Fruit fly (Drosophila melanogaster) whole organism, adult: ENCODE measurements around the gene GABPI.

Source experiments
- CG11617 ChIP-seq: fragments of 200-800 bp; sonication (Bioruptor generic); optimal IDR thresholded peaks from 2 replicates; lab custom pipeline; 2017; ENCODE audit warnings: mild to moderate bottlenecking, missing biosample characterization, missing genetic modification reagents, missing genetic modification characterization
- CG12768 ChIP-seq: fragments of 200-800 bp; sonication (Bioruptor generic); optimal IDR thresholded peaks from 2 replicates; lab custom pipeline; 2017; ENCODE audit warnings: missing biosample characterization, missing genetic modification characterization, mild to moderate bottlenecking, moderate library complexity, missing genetic modification reagents
- CG14711 ChIP-seq: fragments of 200-800 bp; sonication (Bioruptor generic); optimal IDR thresholded peaks from 2 replicates; lab custom pipeline; 2018; ENCODE audit warnings: missing biosample characterization, mild to moderate bottlenecking, missing genetic modification characterization, moderate library complexity
- CG1620 ChIP-seq: fragments of 200-800 bp; sonication (Bioruptor generic); optimal IDR thresholded peaks from 2 replicates; lab custom pipeline; 2016; ENCODE audit warnings: missing biosample characterization, missing genetic modification characterization
- CG5204 ChIP-seq: fragments of 200-800 bp; sonication (Bioruptor generic); optimal IDR thresholded peaks from 2 replicates; lab custom pipeline; 2016; ENCODE audit warnings: missing biosample characterization, missing genetic modification characterization
- CG7045 ChIP-seq: fragments of 200-800 bp; sonication (Bioruptor generic); optimal IDR thresholded peaks from 2 replicates; lab custom pipeline; 2017; ENCODE audit warnings: missing biosample characterization, mild to moderate bottlenecking, missing genetic modification characterization
- CG7101 ChIP-seq: fragments of 200-800 bp; sonication (Bioruptor generic); optimal IDR thresholded peaks from 2 replicates; lab custom pipeline; 2018; ENCODE audit warnings: missing biosample characterization, mild to moderate bottlenecking, missing genetic modification characterization, moderate library complexity
- Clk ChIP-seq: fragments of 200-800 bp; sonication (Bioruptor generic); optimal IDR thresholded peaks from 2 replicates; lab custom pipeline; 2017; ENCODE audit warnings: missing biosample characterization, missing genetic modification characterization
- Crg-1 ChIP-seq: fragments of 200-800 bp; sonication (Bioruptor generic); optimal IDR thresholded peaks from 2 replicates; lab custom pipeline; 2016; ENCODE audit warnings: missing biosample characterization, missing genetic modification characterization
- Hr96 ChIP-seq: fragments of 200-800 bp; sonication (Bioruptor generic); optimal IDR thresholded peaks from 2 replicates; lab custom pipeline; 2016; ENCODE audit warnings: missing biosample characterization, missing genetic modification characterization
- Mnt ChIP-seq: fragments of 200-800 bp; sonication (Bioruptor generic); optimal IDR thresholded peaks from 2 replicates; lab custom pipeline; 2016; ENCODE audit warnings: missing biosample characterization, mild to moderate bottlenecking, missing genetic modification characterization
- bab1 ChIP-seq: fragments of 200-800 bp; sonication (Bioruptor generic); optimal IDR thresholded peaks from 3 replicates; lab custom pipeline; 2019; ENCODE audit warnings: missing biosample characterization, mild to moderate bottlenecking, missing genetic modification characterization, moderate library complexity
- cic ChIP-seq: fragments of 200-800 bp; sonication (Bioruptor generic); optimal IDR thresholded peaks from 2 replicates; lab custom pipeline; 2017; ENCODE audit warnings: missing biosample characterization, mild to moderate bottlenecking, missing genetic modification characterization, moderate library complexity
- cnc ChIP-seq, 2 experiments: fragments of >200 bp; optimal IDR thresholded peaks; 2 replicates each; lab custom pipeline; 2017
- kay ChIP-seq: fragments of 200-800 bp; sonication (Bioruptor generic); peaks from one replicate; lab custom pipeline; 2016; ENCODE audit warnings: missing biosample characterization, missing genetic modification characterization, borderline replicate concordance
- ovo ChIP-seq: fragments of 200-800 bp; sonication (Bioruptor generic); optimal IDR thresholded peaks from 2 replicates; lab custom pipeline; 2016; ENCODE audit warnings: missing biosample characterization, missing genetic modification characterization
- pad ChIP-seq: fragments of 200-800 bp; sonication (Bioruptor generic); optimal IDR thresholded peaks from 3 replicates; lab custom pipeline; 2017; ENCODE audit warnings: missing biosample characterization, missing genetic modification characterization, mild to moderate bottlenecking, moderate library complexity, missing genetic modification reagents
- tj ChIP-seq: fragments of 200-800 bp; sonication (Bioruptor generic); optimal IDR thresholded peaks from 3 replicates; lab custom pipeline; 2017; ENCODE audit warnings: missing biosample characterization, mild to moderate bottlenecking, missing genetic modification characterization, moderate library complexity
- toe ChIP-seq: fragments of 200-800 bp; sonication (Bioruptor generic); optimal IDR thresholded peaks from 2 replicates; lab custom pipeline; 2016; ENCODE audit warnings: missing biosample characterization, missing genetic modification characterization

Gene GABPI

dm6 chr2L:2999609-3000008 lies 30.7 kb upstream of the GABPI start:
- TF ChIP-seq Hr96 (GFP tag; lab: Kevin White, UChicago) (no peak), Mnt (GFP tag; lab: Kevin White, UChicago) (no peak), bab1 (GFP tag; lab: Kevin White, UChicago) (no peak), cic (GFP tag; lab: Kevin White, UChicago) (no peak), CG7045 (GFP tag; lab: Kevin White, UChicago) (no peak), ovo (no peak)

dm6 chr2L:3000517-3000934 lies 29.8 kb upstream of the GABPI start:
- TF ChIP-seq toe (GFP tag; lab: Kevin White, UChicago) (no peak), tj (no peak), CG14711 (tag; lab: Kevin White, UChicago) (no peak), ovo (no peak)

- TF ChIP-seq CG1620 (GFP tag; lab: Kevin White, UChicago) (no peak), Mnt (GFP tag; lab: Kevin White, UChicago) (no peak), CG7101 (no peak)
Observed at dm6 chr2L:3001953-3002352, 28.4 kb upstream of the GABPI start.

- TF ChIP-seq bab1 (GFP tag; lab: Kevin White, UChicago) (no peak), tj (no peak), CG1620 (GFP tag; lab: Kevin White, UChicago) (no peak), kay (GFP tag; lab: Kevin White, UChicago) (no peak), Clk (GFP tag; lab: Kevin White, UChicago) (no peak), Mnt (GFP tag; lab: Kevin White, UChicago) (no peak), toe (GFP tag; lab: Kevin White, UChicago) (no peak), CG5204 (GFP tag; lab: Kevin White, UChicago) (no peak), cnc (optimal IDR thresholded peaks at IDR 0.05; lab: Kevin White, UChicago) (no peak), pad (no peak), Hr96 (GFP tag; lab: Kevin White, UChicago) (no peak), CG7101 (no peak), ovo (no peak), CG14711 (tag; lab: Kevin White, UChicago) (no peak), CG12768 (GFP tag; lab: Kevin White, UChicago) (no peak)
Observed at dm6 chr2L:3003399-3003798, 26.9 kb upstream of the GABPI start.

dm6 chr2L:3004601-3005000 lies 25.7 kb upstream of the GABPI start:
- TF ChIP-seq cic (GFP tag; lab: Kevin White, UChicago) (no peak), CG1620 (GFP tag; lab: Kevin White, UChicago) (no peak), pad (no peak), bab1 (GFP tag; lab: Kevin White, UChicago) (no peak), Clk (GFP tag; lab: Kevin White, UChicago) (no peak), Crg-1 (GFP tag; lab: Kevin White, UChicago) (no peak), CG12768 (GFP tag; lab: Kevin White, UChicago) (no peak), cnc (optimal IDR thresholded peaks at IDR 0.05; lab: Kevin White, UChicago) (no peak), kay (GFP tag; lab: Kevin White, UChicago) (no peak)

- no peak for TF ChIP-seq CG7101
- no peak for TF ChIP-seq bab1 (GFP tag; lab: Kevin White, UChicago)
- TF ChIP-seq Hr96 (GFP tag; lab: Kevin White, UChicago): no peak
Observed at dm6 chr2L:3005483-3005882, 24.9 kb upstream of the GABPI start.

- TF ChIP-seq pad: no peak
- TF ChIP-seq CG11617 (GFP tag; lab: Kevin White, UChicago): no peak
Observed at dm6 chr2L:3006194-3006593, 24.1 kb upstream of the GABPI start.

dm6 chr2L:3006925-3007426 lies 23.4 kb upstream of the GABPI start:
- TF ChIP-seq bab1 (GFP tag; lab: Kevin White, UChicago): no peak

- peak; percentile 96 for TF ChIP-seq tj
- TF ChIP-seq bab1 (GFP tag; lab: Kevin White, UChicago): no peak
- no peak for TF ChIP-seq ovo
Observed at dm6 chr2L:3009438-3009837, 20.9 kb upstream of the GABPI start.
